Fruit fly (Drosophila melanogaster) whole organism: ENCODE measurements around the gene Sytbeta.

Source experiments
- CG8478 ChIP-seq: fragments of >200 bp; optimal IDR thresholded peaks from 2 replicates; lab custom pipeline; 2018; ENCODE audit warnings: inconsistent platforms
- EcR ChIP-seq, 2 experiments: fragments of >200 bp; optimal IDR thresholded peaks; 2 replicates each; lab custom pipeline; 2017; ENCODE audit warnings: missing biosample characterization in 2 of 2, missing genetic modification characterization in 2 of 2, missing genetic modification reagents in 2 of 2
- pan ChIP-seq: fragments of >200 bp; optimal IDR thresholded peaks from 2 replicates; lab custom pipeline; 2017
- psq ChIP-seq: fragments of >200 bp; optimal IDR thresholded peaks from 2 replicates; lab custom pipeline; 2017

- TF ChIP-seq pan (lab: Kevin White, UChicago) (no peak), CG8478 (lab: Kevin White, UChicago) (no peak), EcR (GFP tag; optimal IDR thresholded peaks at IDR 0.05; lab: Kevin White, UChicago) (no peak), psq (no peak)
These were observed 13.6 kb upstream of the Sytbeta start, which contains the start of gene Or71a for dm6 chr3L:15078347-15078746.
